Worm (Caenorhabditis elegans) whole organism, midembryonic: ENCODE results near the gene erfa-1.

Experiments
- T22C8.4 ChIP-seq: fragments of 200-800 bp; sonication (Bioruptor generic); IDR thresholded peaks from 2 replicates; pipeline ENCODE4 v1.3.6; 2022; ENCODE audit warnings: missing genetic modification characterization, missing compliant biosample characterization
- cog-1 ChIP-seq: sonication (generic microtip); optimal IDR thresholded peaks from 2 replicates; lab custom pipeline; 2016; ENCODE audit warnings: missing genetic modification characterization, missing compliant biosample characterization
- flt-1 ChIP-seq: fragments of 200-800 bp; sonication (Bioruptor generic); IDR thresholded peaks from 2 replicates; pipeline ENCODE4 v1.3.6; 2022; ENCODE audit warnings: missing genetic modification characterization, missing compliant biosample characterization
- klf-2 ChIP-seq: fragments of 200-800 bp; sonication (Bioruptor generic); conservative IDR thresholded peaks from 2 replicates; pipeline ENCODE4 v1.3.6; 2022; ENCODE audit warnings: missing genetic modification reagents, missing genetic modification characterization, missing compliant biosample characterization
- ref-1 ChIP-seq: fragments of 200-800 bp; sonication (Bioruptor generic); conservative IDR thresholded peaks from 2 replicates; pipeline ENCODE4 v1.3.6; 2022; ENCODE audit warnings: missing genetic modification reagents, missing genetic modification characterization, missing compliant biosample characterization
- tab-1 ChIP-seq: fragments of 200-800 bp; sonication (Bioruptor generic); IDR thresholded peaks from 2 replicates; pipeline ENCODE4 v1.3.6; 2022; ENCODE audit warnings: missing genetic modification characterization, missing compliant biosample characterization
- ztf-23 ChIP-seq: fragments of 200-800 bp; sonication (Bioruptor generic); IDR thresholded peaks from 2 replicates; pipeline ENCODE4 v1.3.6; 2022; ENCODE audit warnings: missing genetic modification reagents, missing genetic modification characterization, missing compliant biosample characterization

DNA sequence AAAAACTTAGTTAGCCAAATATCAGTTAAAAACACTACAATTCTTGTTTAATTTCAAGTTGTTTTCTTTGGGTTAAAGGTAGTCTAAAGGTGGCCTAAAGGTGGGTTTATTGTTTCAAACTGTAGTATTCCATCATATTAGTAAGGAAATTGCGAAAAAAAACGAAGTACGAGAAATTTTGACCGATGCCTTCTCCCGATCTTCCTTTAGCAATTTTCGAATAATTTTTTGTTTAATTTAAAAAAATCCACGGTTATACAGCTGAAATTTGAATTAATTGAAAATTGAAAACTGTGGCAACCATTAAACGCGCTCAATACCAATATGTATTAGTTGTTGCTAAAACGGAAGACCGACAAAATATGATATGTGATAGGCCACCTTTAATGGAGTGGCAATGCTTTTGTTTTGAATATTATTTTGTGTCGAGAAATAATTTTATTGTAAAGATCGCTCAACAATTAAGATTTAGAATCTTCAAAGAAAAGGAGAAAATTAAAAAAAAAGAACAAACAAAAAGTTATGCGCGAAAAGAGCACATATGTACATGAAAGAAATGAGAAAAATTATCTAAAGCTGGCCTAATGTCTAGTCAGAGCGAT lies 32.9 kb upstream of the erfa-1 start:
- TF ChIP-seq cog-1 (no peak), tab-1 (GFP tag; lab: Robert Waterston, UW) (no peak), ztf-23 (GFP tag; lab: Robert Waterston, UW) (no peak), klf-2 (GFP tag; lab: Robert Waterston, UW) (no peak), T22C8.4 (no peak), flt-1 (GFP tag; lab: Robert Waterston, UW) (no peak), ref-1 (GFP tag; lab: Robert Waterston, UW) (no peak)
